Worm (Caenorhabditis elegans): ENCODE results near the gene cpr-5.

cpr-5 gene

ce11 chrV:1158247-1158646 is 24.4 kb upstream of the cpr-5 start (continued):
- TF ChIP-seq aha-1 (tag) = peak; percentile 95
- TF ChIP-seq ama-1 (optimal IDR thresholded peaks at IDR 0.05) = peak; percentile 94
- TF ChIP-seq ceh-28 (tag; optimal IDR thresholded peaks at IDR 0.05) = peak; percentile 15
- TF ChIP-seq cey-2 (tag; optimal IDR thresholded peaks at IDR 0.05; ENCODE audit: borderline replicate concordance, insufficient read depth) = no peak
- peak; percentile 30; the same call in 1 of the 2 replicates for TF ChIP-seq lin-38 (GFP tag; IDR thresholded peaks at IDR 0.05)
- no peak for TF ChIP-seq aly-2 (tag; optimal IDR thresholded peaks at IDR 0.05)
- no peak for TF ChIP-seq ceh-20 (GFP tag; IDR thresholded peaks at IDR 0.05)
- no peak for TF ChIP-seq R02D3.7 (tag; optimal IDR thresholded peaks at IDR 0.05)
- TF ChIP-seq ceh-82 (tag; optimal IDR thresholded peaks at IDR 0.05) = no peak
- peak; percentile 70 for TF ChIP-seq egl-43 (GFP tag; IDR thresholded peaks at IDR 0.05)
- peak; percentile 64; the same call in 1 of the 2 replicates for TF ChIP-seq arid-1 (GFP tag; conservative IDR thresholded peaks at IDR 0.05)
- TF ChIP-seq dpl-1 (GFP tag; optimal IDR thresholded peaks at IDR 0.05) = no peak
- TF ChIP-seq snpc-4 (tag; optimal IDR thresholded peaks at IDR 0.05) = no peak
- TF ChIP-seq lsy-2 (tag; optimal IDR thresholded peaks at IDR 0.05) = peak in 1 of 2 experiments; percentile 47
- no peak for TF ChIP-seq daf-8 (GFP tag; IDR thresholded peaks at IDR 0.05)
- TF ChIP-seq rbr-2 (tag; optimal IDR thresholded peaks at IDR 0.05) = peak; percentile 34
- TF ChIP-seq tra-1 (GFP tag; IDR thresholded peaks at IDR 0.05) = peak; percentile 58; the same call in 1 of the 2 replicates
- no peak for TF ChIP-seq zip-11 (GFP tag; IDR thresholded peaks at IDR 0.05)
- 0 out of 2 replicates have a peak, but pooled peaks have one; percentile 33 for TF ChIP-seq pha-4 (GFP tag; IDR thresholded peaks at IDR 0.05)
- TF ChIP-seq pha-4 (tag; optimal IDR thresholded peaks at IDR 0.05) = no peak
- no peak for TF ChIP-seq skn-1 (tag; optimal IDR thresholded peaks at IDR 0.05)
- no peak for TF ChIP-seq daf-19 (GFP tag; conservative IDR thresholded peaks at IDR 0.05)
- no peak for TF ChIP-seq dve-1 (tag; optimal IDR thresholded peaks at IDR 0.05; ENCODE audit: insufficient read depth)
- 0 out of 2 replicates have a peak, but pooled peaks have one; percentile 26 for TF ChIP-seq hmg-1.1 (GFP tag; IDR thresholded peaks at IDR 0.05)
- TF ChIP-seq mxl-2 (GFP tag; conservative IDR thresholded peaks at IDR 0.05) = no peak
- TF ChIP-seq unc-62 (GFP tag; optimal IDR thresholded peaks at IDR 0.05 in 1 of 2) = no peak
- no peak for TF ChIP-seq unc-62 (tag; optimal IDR thresholded peaks at IDR 0.05)
- TF ChIP-seq lin-15B (tag; optimal IDR thresholded peaks at IDR 0.05) = no peak
- no peak for TF ChIP-seq hlh-11 (tag; optimal IDR thresholded peaks at IDR 0.05)
- TF ChIP-seq nhr-28 (tag; optimal IDR thresholded peaks at IDR 0.05) = no peak
- TF ChIP-seq ceh-32 (tag; optimal IDR thresholded peaks at IDR 0.05; ENCODE audit: poor library complexity) = no peak
- TF ChIP-seq hif-1 (tag; optimal IDR thresholded peaks at IDR 0.05) = peak in 1 of 2 experiments; percentile 15
- TF ChIP-seq duxl-1 (tag; optimal IDR thresholded peaks at IDR 0.05; ENCODE audit: poor library complexity) = no peak
- no peak for TF ChIP-seq Y75B8A.6 (GFP tag; IDR thresholded peaks at IDR 0.05)
- no peak for TF ChIP-seq nhr-10 (tag; optimal IDR thresholded peaks at IDR 0.05)
- no peak for TF ChIP-seq fkh-10 (GFP tag; optimal IDR thresholded peaks at IDR 0.05)
- TF ChIP-seq dmd-6 (GFP tag; IDR thresholded peaks at IDR 0.05) = no peak
- no peak for TF ChIP-seq hlh-30 (tag; optimal IDR thresholded peaks at IDR 0.05; ENCODE audit: insufficient read depth)
- TF ChIP-seq jun-1 (tag; optimal IDR thresholded peaks at IDR 0.05) = no peak
- TF ChIP-seq vab-7 (GFP tag; IDR thresholded peaks at IDR 0.05) = peak; percentile 50; the same call in 1 of the 2 replicates
- TF ChIP-seq ztf-11 (tag; optimal IDR thresholded peaks at IDR 0.05) = no peak
- peak; percentile 57; the same call in 1 of the 2 replicates for TF ChIP-seq Y48G9A.11 (GFP tag; IDR thresholded peaks at IDR 0.05)
- peak; percentile 66; the same call in 1 of the 2 replicates for TF ChIP-seq nhr-42 (GFP tag; IDR thresholded peaks at IDR 0.05)
- no peak for TF ChIP-seq ztf-7 (tag; optimal IDR thresholded peaks at IDR 0.05)
- peak; percentile 43 for TF ChIP-seq nhr-111 (GFP tag; optimal IDR thresholded peaks at IDR 0.05)
- no peak for TF ChIP-seq nhr-237 (tag; optimal IDR thresholded peaks at IDR 0.05)
- no peak; the same call in 1 of the 2 replicates for TF ChIP-seq T26A8.4 (GFP tag; IDR thresholded peaks at IDR 0.05)
- TF ChIP-seq zfp-2 (tag; optimal IDR thresholded peaks at IDR 0.05) = no peak
- no peak for TF ChIP-seq ZK337.2 (GFP tag; IDR thresholded peaks at IDR 0.05)
- TF ChIP-seq madf-9 (GFP tag; conservative IDR thresholded peaks at IDR 0.05) = no peak
- TF ChIP-seq T20F7.1 (GFP tag; optimal IDR thresholded peaks at IDR 0.05) = no peak
